Worm (Caenorhabditis elegans) whole organism, L4 larva: Measurements from ENCODE around the gene F49C12.12.

Source experiments
- lin-13 ChIP-seq: fragments of 150-350 bp; optimal IDR thresholded peaks from 2 replicates; lab custom pipeline; 2014; ENCODE audit warnings: missing biosample characterization, missing genetic modification reagents, missing genetic modification characterization
- madf-9 ChIP-seq: fragments of 200-800 bp; sonication (Bioruptor generic); conservative IDR thresholded peaks from 2 replicates; pipeline ENCODE4 v1.3.6; 2022; ENCODE audit warnings: missing genetic modification reagents, missing genetic modification characterization, missing compliant biosample characterization
- nhr-237 ChIP-seq: sonication (generic microtip); optimal IDR thresholded peaks from 2 replicates; lab custom pipeline; 2017; ENCODE audit warnings: missing biosample characterization, missing genetic modification characterization

ce11 chrIV:9296285-9296684 is 24.6 kb downstream of the F49C12.12 start, which contains the start of gene F49C12.1:
- no peak for TF ChIP-seq nhr-237 (tag; lab: Kevin White, UChicago)
- TF ChIP-seq lin-13 (GFP tag; lab: Kevin White, UChicago): no peak
- no peak for TF ChIP-seq madf-9 (GFP tag; lab: Robert Waterston, UW)
